Fruit fly (Drosophila melanogaster) whole organism, wandering third instar larva: ENCODE data around the gene mRpL4.

ENCODE experiments used
- Dfd ChIP-seq: fragments of >200 bp; optimal IDR thresholded peaks from 2 replicates; lab custom pipeline; 2017; ENCODE audit warnings: missing biosample characterization, missing genetic modification characterization
- GATAd ChIP-seq: sonication (Bioruptor generic); optimal IDR thresholded peaks from 2 replicates; lab custom pipeline; 2016; ENCODE audit warnings: missing biosample characterization, missing genetic modification characterization
- Jra ChIP-seq: sonication (Bioruptor generic); optimal IDR thresholded peaks from 2 replicates; lab custom pipeline; 2016; ENCODE audit warnings: missing biosample characterization, missing genetic modification characterization
- Mio ChIP-seq: sonication (Bioruptor generic); optimal IDR thresholded peaks from 2 replicates; lab custom pipeline; 2016; ENCODE audit warnings: missing biosample characterization, missing genetic modification characterization
- N ChIP-seq: fragments of >200 bp; optimal IDR thresholded peaks from 2 replicates; lab custom pipeline; 2018; ENCODE audit warnings: missing biosample characterization, missing external identifiers, missing genetic modification characterization
- OdsH ChIP-seq: fragments of 200-800 bp; sonication (Bioruptor generic); optimal IDR thresholded peaks from 2 replicates; lab custom pipeline; 2016; ENCODE audit warnings: missing biosample characterization, mild to moderate bottlenecking, missing genetic modification characterization
- br ChIP-seq: fragments of 200-800 bp; sonication (Bioruptor generic); optimal IDR thresholded peaks from 2 replicates; lab custom pipeline; 2016; ENCODE audit warnings: missing biosample characterization, missing genetic modification characterization
- brk ChIP-seq: fragments of 200-800 bp; sonication (Bioruptor generic); optimal IDR thresholded peaks from 2 replicates; lab custom pipeline; 2016; ENCODE audit warnings: missing biosample characterization, mild to moderate bottlenecking, missing genetic modification characterization
- fru ChIP-seq: fragments of 200-800 bp; sonication (Bioruptor generic); optimal IDR thresholded peaks from 3 replicates; lab custom pipeline; 2016; ENCODE audit warnings: missing biosample characterization, mild to moderate bottlenecking, missing genetic modification characterization
- h ChIP-seq: fragments of 200-800 bp; sonication (Bioruptor generic); optimal IDR thresholded peaks from 3 replicates; lab custom pipeline; 2016; ENCODE audit warnings: missing biosample characterization, mild to moderate bottlenecking, missing genetic modification characterization
- jim ChIP-seq: fragments of 175-275, 200-325 bp; sonication (Bioruptor generic); optimal IDR thresholded peaks from 2 replicates; lab custom pipeline; 2016; ENCODE audit warnings: missing biosample characterization, mild to moderate bottlenecking, missing genetic modification characterization
- pan ChIP-seq: fragments of >200 bp; optimal IDR thresholded peaks from 2 replicates; lab custom pipeline; 2017
- psq ChIP-seq: fragments of 200-800 bp; sonication (Bioruptor generic); optimal IDR thresholded peaks from 3 replicates; lab custom pipeline; 2017; ENCODE audit warnings: missing biosample characterization, mild to moderate bottlenecking, missing genetic modification characterization, moderate library complexity
- usp ChIP-seq: fragments of >200 bp; optimal IDR thresholded peaks from 2 replicates; lab custom pipeline; 2017; ENCODE audit warnings: missing biosample characterization, missing genetic modification characterization

DNA sequence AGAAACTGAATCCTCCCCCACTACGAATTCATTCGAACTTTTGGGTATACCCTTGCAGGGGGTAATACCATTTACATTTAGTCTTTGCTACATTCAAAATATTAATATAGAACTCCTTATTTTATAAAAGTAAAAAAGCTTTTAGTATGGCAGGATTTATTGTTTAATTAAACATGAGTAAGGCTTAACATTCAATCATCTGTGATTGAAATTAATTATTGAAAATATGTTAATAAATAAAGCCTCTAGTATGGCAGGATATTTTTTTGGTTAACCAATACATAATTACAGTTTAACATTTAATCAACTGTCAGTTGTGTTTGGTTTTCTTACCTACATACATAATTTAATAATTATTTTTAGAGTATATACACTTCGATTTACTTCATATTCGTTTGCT, 45.8 kb upstream of the mRpL4 start:
- TF ChIP-seq br (GFP tag; lab: Kevin White, UChicago) (no peak), Dfd (GFP tag; lab: Kevin White, UChicago) (no peak), OdsH (no peak), brk (GFP tag; lab: Kevin White, UChicago) (no peak), psq (GFP tag; lab: Kevin White, UChicago) (no peak), Mio (no peak), usp (no peak), jim (no peak), h (no peak), pan (no peak), N (GFP tag; lab: Kevin White, UChicago) (no peak), GATAd (GFP tag; lab: Kevin White, UChicago) (no peak), fru (no peak), Jra (GFP tag; lab: Kevin White, UChicago) (no peak)
